Worm (Caenorhabditis elegans): ENCODE measurements around the gene Y57G11C.3.

The Y57G11C.3 gene

ce11 chrIV:14767693-14768251, at the start of gene Y57G11C.3, which contains the start of gene mrps-7 (continued):
- TF ChIP-seq F37D6.2 (tag; optimal IDR thresholded peaks at IDR 0.05) = peak; percentile 55
- peak; percentile 76 for TF ChIP-seq lin-13 (GFP tag; optimal IDR thresholded peaks at IDR 0.05)
- peak; percentile 100 for TF ChIP-seq lin-38 (GFP tag; IDR thresholded peaks at IDR 0.05)
- no peak for TF ChIP-seq daf-12 (tag; optimal IDR thresholded peaks at IDR 0.05)

- TF ChIP-seq nhr-42 (GFP tag; IDR thresholded peaks at IDR 0.05) (no peak), ctbp-1 (GFP tag; IDR thresholded peaks at IDR 0.05) (no peak), Y105C5A.15 (GFP tag; IDR thresholded peaks at IDR 0.05) (no peak), lim-7 (GFP tag; IDR thresholded peaks at IDR 0.05) (no peak), dpl-1 (GFP tag; optimal IDR thresholded peaks at IDR 0.05) (no peak), nhr-237 (tag; optimal IDR thresholded peaks at IDR 0.05) (no peak)
These were observed 39.8 kb upstream of the Y57G11C.3 start, which contains the start of gene Y57G11C.42 for ce11 chrIV:14728225-14728624. Gene Y57G11C.42, plus strand, starts transcription at chrIV:14728525.

- TF ChIP-seq tra-1 (GFP tag; IDR thresholded peaks at IDR 0.05) (no peak), hlh-30 (tag; optimal IDR thresholded peaks at IDR 0.05; ENCODE audit: insufficient read depth) (peak; percentile 0)
These were observed 38.7 kb upstream of the Y57G11C.3 start for ce11 chrIV:14729272-14729671.

ce11 chrIV:14740177-14740576, 27.8 kb upstream of the Y57G11C.3 start:
- TF ChIP-seq snpc-1.2 (GFP tag; IDR thresholded peaks at IDR 0.05) (0 out of 2 replicates have a peak, but pooled peaks have one; percentile 11), hmg-1.1 (GFP tag; IDR thresholded peaks at IDR 0.05) (0 out of 2 replicates have a peak, but pooled peaks have one; percentile 32), lin-38 (GFP tag; IDR thresholded peaks at IDR 0.05) (peak; percentile 37)

ce11 chrIV:14741926-14742325, 26.1 kb upstream of the Y57G11C.3 start:
- TF ChIP-seq saeg-2 (GFP tag; IDR thresholded peaks at IDR 0.05) = no peak
- TF ChIP-seq dmd-9 (GFP tag; IDR thresholded peaks at IDR 0.05) = no peak
- TF ChIP-seq aha-1 (tag) = peak; percentile 96

ce11 chrIV:14747578-14748208, 20.3 kb upstream of the Y57G11C.3 start:
- peak; percentile 16; the same call in 1 of the 2 replicates for TF ChIP-seq lin-38 (GFP tag; IDR thresholded peaks at IDR 0.05)
- TF ChIP-seq snpc-1.2 (GFP tag; IDR thresholded peaks at IDR 0.05) = peak; percentile 67; the same call in 1 of the 2 replicates
- TF ChIP-seq set-16 (GFP tag; IDR thresholded peaks at IDR 0.05) = peak; percentile 84; the same call in 1 of the 2 replicates

- no peak for TF ChIP-seq ZK337.2 (GFP tag; IDR thresholded peaks at IDR 0.05)
- TF ChIP-seq ama-1 (optimal IDR thresholded peaks at IDR 0.05) = no peak
- TF ChIP-seq snpc-1.2 (GFP tag; IDR thresholded peaks at IDR 0.05) = peak; percentile 91
- TF ChIP-seq nhr-11 (tag; optimal IDR thresholded peaks at IDR 0.05) = no peak
These were observed 13.1 kb upstream of the Y57G11C.3 start, which contains the start of gene Y57G11C.499 for ce11 chrIV:14754912-14755311. Gene Y57G11C.499, minus strand, starts transcription at chrIV:14754934.

- TF ChIP-seq gei-8 (GFP tag; optimal IDR thresholded peaks at IDR 0.05) (no peak), snpc-1.2 (GFP tag; IDR thresholded peaks at IDR 0.05) (peak; percentile 59; the same call in 1 of the 2 replicates)
These were observed 10.2 kb upstream of the Y57G11C.3 start for ce11 chrIV:14757786-14758185.

- TF ChIP-seq daf-12 (tag; optimal IDR thresholded peaks at IDR 0.05) (no peak), snpc-1.2 (GFP tag; IDR thresholded peaks at IDR 0.05) (peak; percentile 65)
These were observed 8.3 kb upstream of the Y57G11C.3 start for ce11 chrIV:14759662-14760061.

Data from whole organism, L4 larva.